Fruit fly (Drosophila melanogaster) whole organism, larva: ENCODE measurements around the gene CG11927.

ENCODE experiments used
- noc ChIP-seq: fragments of 200-800 bp; sonication (Bioruptor generic); optimal IDR thresholded peaks from 3 replicates; lab custom pipeline; 2019; ENCODE audit warnings: missing biosample characterization, mild to moderate bottlenecking, missing genetic modification characterization, moderate library complexity

CG11927 gene

DNA sequence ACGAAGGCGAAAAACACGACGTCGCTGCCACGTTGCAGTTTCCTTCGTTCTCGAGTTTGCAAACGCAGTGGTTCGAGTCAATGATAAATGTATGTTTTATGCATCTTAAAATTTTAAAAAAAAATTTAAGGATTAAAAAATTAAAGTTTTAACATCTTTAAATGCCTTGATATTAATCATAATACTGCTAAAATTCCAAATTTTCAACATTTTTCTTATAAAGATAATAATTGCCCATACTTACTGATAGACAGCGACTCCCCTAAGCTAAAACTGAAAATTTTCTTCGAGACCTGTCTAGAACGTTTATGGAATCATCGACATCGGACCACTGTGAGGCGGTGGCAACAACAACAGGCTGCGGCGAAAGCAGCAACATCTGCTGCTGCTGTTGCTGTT is 26.2 kb upstream of the CG11927 start:
- peak; percentile 18 for TF ChIP-seq noc (tag; lab: Kevin White, UChicago)

DNA sequence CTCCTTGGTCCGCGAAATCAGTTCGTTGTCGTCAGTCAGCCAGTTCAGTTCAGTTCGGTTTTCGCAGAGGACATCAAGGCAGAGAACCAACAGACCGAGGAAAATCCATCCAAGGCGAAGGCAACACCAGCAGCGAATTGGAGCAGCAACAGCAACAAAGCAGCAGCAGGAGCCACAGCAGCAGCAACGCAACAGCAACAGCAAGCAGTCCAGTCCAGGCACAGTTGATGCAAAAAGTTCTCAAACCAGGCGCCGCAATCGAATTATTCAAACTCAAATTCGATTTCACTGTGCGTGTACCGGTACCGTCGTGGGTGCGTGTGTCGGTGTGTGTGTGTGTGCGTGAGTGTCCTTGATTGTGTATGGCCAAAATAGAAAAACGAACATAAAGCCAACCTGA is 25.8 kb upstream of the CG11927 start, which contains the start of gene CG15628:
Gene CG15628 (plus strand): TSS at position 18 of the 400 bp plus-strand sequence.
- TF ChIP-seq noc (tag; lab: Kevin White, UChicago) = no peak

- TF ChIP-seq noc (tag; lab: Kevin White, UChicago) = no peak
Observed at dm6 chr2L:4822258-4822657, 25.3 kb upstream of the CG11927 start.

dm6 chr2L:4823797-4824196 is 23.8 kb upstream of the CG11927 start:
- no peak for TF ChIP-seq noc (tag; lab: Kevin White, UChicago)

DNA sequence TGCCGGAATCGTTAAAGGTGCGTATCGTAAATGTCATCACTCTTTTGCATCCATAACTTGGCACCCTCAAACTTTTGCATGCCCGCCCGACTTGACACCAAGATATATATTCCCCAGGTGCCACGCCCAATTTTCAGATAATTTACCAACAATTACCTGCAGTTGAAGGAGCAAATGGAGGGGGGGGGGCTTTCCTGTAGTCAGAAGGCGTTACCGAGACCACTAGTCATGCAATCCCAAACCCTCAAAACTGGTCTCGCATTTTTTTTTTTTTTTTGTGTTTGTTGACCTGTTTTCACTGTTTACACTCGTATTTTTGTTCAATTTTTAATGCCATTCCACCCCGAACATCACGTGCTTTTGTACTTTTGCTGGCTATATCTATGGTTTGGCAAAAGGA is 21.9 kb upstream of the CG11927 start:
- TF ChIP-seq noc (tag; lab: Kevin White, UChicago) = no peak

DNA sequence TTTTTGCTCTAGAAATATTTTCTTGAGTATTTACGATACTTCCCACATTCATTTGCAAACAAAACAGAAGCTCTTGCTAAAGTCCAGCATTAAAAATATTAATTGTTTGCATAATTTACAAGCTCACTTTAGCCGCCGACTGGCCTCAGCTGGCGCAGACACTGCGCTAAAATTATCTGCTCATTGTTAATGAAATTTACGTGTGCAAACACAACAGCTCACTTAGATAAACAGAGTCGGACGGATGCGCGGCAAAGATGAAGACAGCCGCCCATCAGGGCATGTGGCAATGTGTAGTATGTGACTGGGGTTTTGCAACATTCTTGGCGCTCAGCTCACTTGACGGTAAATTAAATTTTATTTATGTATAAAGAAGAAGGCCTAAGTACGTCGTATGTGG is 18.5 kb upstream of the CG11927 start:
- TF ChIP-seq noc (tag; lab: Kevin White, UChicago) = peak; percentile 69

- no peak for TF ChIP-seq noc (tag; lab: Kevin White, UChicago)
Observed at dm6 chr2L:4830490-4830889, 17.1 kb upstream of the CG11927 start, which contains the start of gene Fnta. Fnta (minus strand) TSS chr2L:4830693.

- TF ChIP-seq noc (tag; lab: Kevin White, UChicago) = peak; percentile 9
Observed at dm6 chr2L:4835091-4835689, 12.4 kb upstream of the CG11927 start, which contains the start of gene Ir25a. Ir25a (minus strand) TSS chr2L:4835300.

dm6 chr2L:4836193-4836592 is 11.4 kb upstream of the CG11927 start:
- TF ChIP-seq noc (tag; lab: Kevin White, UChicago) = no peak

dm6 chr2L:4837772-4838397 is 9.7 kb upstream of the CG11927 start, which contains the start of the genes tank and CG12194:
tank (minus strand) TSS chr2L:4837999.
CG12194 (plus strand) TSS chr2L:4838347.
- peak; percentile 89 for TF ChIP-seq noc (tag; lab: Kevin White, UChicago)

dm6 chr2L:4838494-4839320 is 8.9 kb upstream of the CG11927 start:
- no peak for TF ChIP-seq noc (tag; lab: Kevin White, UChicago)

DNA sequence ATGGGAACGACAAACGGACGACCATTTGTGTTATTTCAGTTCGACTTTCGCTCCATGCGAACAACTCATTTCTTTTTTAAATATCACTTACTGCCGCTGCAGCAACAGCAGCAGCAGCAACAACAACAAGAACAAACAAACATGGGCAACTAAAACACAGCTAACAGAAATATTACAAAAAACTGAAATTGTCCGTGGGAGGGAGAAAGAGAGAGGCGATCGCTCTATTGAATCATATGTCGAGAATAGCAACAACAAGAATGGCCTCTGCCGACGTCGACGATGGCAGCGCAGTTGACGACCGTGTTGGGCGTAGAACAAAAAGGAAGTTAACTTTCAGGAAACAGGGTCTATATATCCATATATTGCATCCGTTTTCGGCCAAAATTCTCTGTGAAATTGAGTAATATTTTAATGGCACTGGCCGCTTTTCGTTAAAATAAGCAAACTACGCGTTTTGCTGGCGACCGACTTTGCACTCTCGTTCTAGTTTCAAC is 889 bp upstream of the CG11927 start:
- TF ChIP-seq noc (tag; lab: Kevin White, UChicago) = no peak

DNA sequence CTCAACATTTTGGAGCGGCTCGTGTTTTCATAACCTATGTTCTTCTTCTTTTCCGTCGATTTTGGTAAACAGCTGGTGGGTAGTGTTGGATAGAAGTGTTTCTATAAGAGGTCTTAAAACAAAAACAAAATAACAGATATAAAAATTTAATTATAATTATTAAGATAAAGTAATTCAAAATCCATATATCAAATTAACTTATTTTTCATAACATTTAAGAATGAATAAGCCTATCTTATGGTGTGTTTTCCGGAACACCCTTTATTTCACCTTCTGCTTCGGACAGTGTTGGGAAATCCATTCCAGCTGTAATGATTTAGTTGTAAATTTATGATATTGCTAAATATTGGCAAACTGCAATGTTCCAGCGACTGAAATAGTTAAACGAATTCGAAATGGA is 2.8 kb downstream of the CG11927 start, which contains the start of the genes mRpS2 and Mon1:
Gene mRpS2 (minus strand): TSS at position 64 of the 400 bp plus-strand sequence.
Gene Mon1 (plus strand): TSS at position 286 of the 400 bp plus-strand sequence.
- TF ChIP-seq noc (tag; lab: Kevin White, UChicago) = peak; percentile 94

DNA sequence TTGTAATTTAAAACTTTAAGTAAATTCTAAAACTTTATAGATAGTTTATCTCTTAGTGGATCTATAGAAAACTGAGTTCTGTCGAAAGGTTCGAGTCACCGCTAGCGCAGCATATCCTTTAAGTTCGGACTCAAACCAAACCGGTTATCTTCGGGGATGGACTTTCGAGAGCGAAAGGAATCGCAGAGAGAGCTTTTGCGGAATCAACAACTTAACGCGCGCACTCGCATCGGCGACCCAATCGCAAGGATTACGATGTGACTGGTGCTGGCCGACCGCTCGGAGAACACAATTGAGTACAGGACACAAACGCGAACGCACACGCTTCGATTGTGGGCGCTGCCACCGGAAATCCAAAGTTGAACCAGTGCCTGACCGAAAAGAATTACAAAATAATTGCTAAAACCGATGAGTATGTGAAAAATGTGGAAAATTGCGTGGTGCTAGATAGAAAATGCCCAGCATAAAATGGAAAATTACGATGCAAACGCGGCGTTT is 5.1 kb downstream of the CG11927 start, which contains the start of gene smog:
Gene smog (plus strand): TSS at position 260 of the 498 bp plus-strand sequence.
- TF ChIP-seq noc (tag; lab: Kevin White, UChicago) = no peak

DNA sequence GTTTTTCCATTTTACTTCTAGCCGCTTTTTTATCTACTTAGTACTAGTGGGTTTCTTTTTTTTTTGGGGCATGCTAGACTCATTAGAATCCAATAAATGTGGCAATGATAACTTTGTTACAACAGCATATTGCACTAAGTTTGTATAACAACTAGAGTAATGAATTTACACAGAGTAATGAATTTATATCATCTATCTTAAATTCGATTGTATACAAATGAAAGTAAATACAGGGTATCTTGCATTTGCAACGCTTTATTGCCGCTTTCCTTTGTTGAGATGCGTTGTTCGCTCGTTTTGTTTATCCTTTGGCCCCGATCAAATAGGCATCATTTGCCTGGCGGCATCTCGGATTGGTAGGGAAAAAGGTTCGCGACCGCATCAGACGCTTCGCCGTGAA is 7.3 kb downstream of the CG11927 start:
- no peak for TF ChIP-seq noc (tag; lab: Kevin White, UChicago)
